Worm (Caenorhabditis elegans) whole organism, L1 larva: ENCODE measurements around the gene glb-30.

ENCODE experiments used
- C16A3.4 ChIP-seq: fragments of 150-350 bp; optimal IDR thresholded peaks from 2 replicates; lab custom pipeline; 2014; ENCODE audit warnings: missing biosample characterization, missing genetic modification characterization
- C34B4.2 ChIP-seq: sonication (generic microtip); optimal IDR thresholded peaks from 2 replicates; lab custom pipeline; 2017; ENCODE audit warnings: mild to moderate bottlenecking, missing genetic modification characterization, missing compliant biosample characterization
- F16B12.6 ChIP-seq: fragments of 150-350 bp; optimal IDR thresholded peaks from 2 replicates; lab custom pipeline; 2014; ENCODE audit warnings: missing biosample characterization, missing genetic modification characterization
- aly-2 ChIP-seq: fragments of 150-350 bp; optimal IDR thresholded peaks from 2 replicates; lab custom pipeline; 2014; ENCODE audit warnings: missing biosample characterization, missing genetic modification characterization
- ama-1 ChIP-seq: fragments of 150-350 bp; optimal IDR thresholded peaks from 2 replicates; lab custom pipeline; 2014
- ceh-63 ChIP-seq: fragments of 200-800 bp; sonication (Bioruptor generic); optimal IDR thresholded peaks from 2 replicates; lab custom pipeline; 2018; ENCODE audit warnings: mild to moderate bottlenecking, missing genetic modification characterization, missing compliant biosample characterization
- ceh-8 ChIP-seq: fragments of 200-800 bp; sonication (Bioruptor generic); optimal IDR thresholded peaks from 2 replicates; lab custom pipeline; 2018; ENCODE audit warnings: mild to moderate bottlenecking, missing genetic modification characterization, moderate library complexity, missing compliant biosample characterization
- ceh-82 ChIP-seq, 3 experiments: fragments of 150-350 bp in 1 of 3; sonication (generic microtip) in 2 of 3; optimal IDR thresholded peaks; 2 replicates each; lab custom pipeline; 2014 to 2017; ENCODE audit warnings: missing biosample characterization in 3 of 3, missing genetic modification characterization in 3 of 3
- ceh-88 ChIP-seq: fragments of 200-800 bp; sonication (Bioruptor generic); IDR thresholded peaks from 2 replicates; pipeline ENCODE4 v1.3.6; 2022; ENCODE audit warnings: missing genetic modification characterization, missing compliant biosample characterization
- dsc-1 ChIP-seq: sonication (generic microtip); optimal IDR thresholded peaks from 2 replicates; lab custom pipeline; 2016; ENCODE audit warnings: mild to moderate bottlenecking, missing genetic modification characterization, missing compliant biosample characterization
- efl-1 ChIP-seq, 4 experiments: fragments of 150-350 bp; optimal IDR thresholded peaks in 3 of 4; peaks in 1 of 4; 1 replicate in 1 of 4; 2 replicates in 3 of 4; lab custom pipeline; 2014; ENCODE audit warnings: missing biosample characterization in 2 of 4, missing genetic modification characterization in 2 of 4, missing genetic modification reagents in 2 of 4
- efl-3 ChIP-seq: fragments of 200-800 bp; sonication (Bioruptor generic); optimal IDR thresholded peaks from 2 replicates; lab custom pipeline; 2018; ENCODE audit warnings: mild to moderate bottlenecking, missing genetic modification characterization, missing compliant biosample characterization
- egl-13 ChIP-seq: sonication (generic microtip); optimal IDR thresholded peaks from 2 replicates; lab custom pipeline; 2016; ENCODE audit warnings: missing genotype, missing genetic modification reagents, missing genetic modification characterization, missing compliant biosample characterization
- egl-27 ChIP-seq, 2 experiments: fragments of 150-350 bp in 1 of 2; sonication (generic microtip); optimal IDR thresholded peaks; 3 replicates each; lab custom pipeline; 2017 to 2018; ENCODE audit warnings: missing biosample characterization in 2 of 2, missing genetic modification characterization in 2 of 2, missing genetic modification reagents in 2 of 2
- elt-2 ChIP-seq: sonication (generic microtip); optimal IDR thresholded peaks from 2 replicates; lab custom pipeline; 2016; ENCODE audit warnings: missing genetic modification characterization, mild to moderate bottlenecking, inconsistent platforms, missing compliant biosample characterization, missing genetic modification reagents
- elt-3 ChIP-seq, 6 experiments: fragments of 150-350 bp in 1 of 6; sonication (generic microtip); optimal IDR thresholded peaks; 2 replicates each; lab custom pipeline; 2017 to 2018; ENCODE audit warnings: missing biosample characterization in 6 of 6, missing genetic modification characterization in 6 of 6, inconsistent platforms in 1 of 6
- ets-5 ChIP-seq: fragments of 200-800 bp; sonication (Bioruptor generic); IDR thresholded peaks from 2 replicates; pipeline ENCODE4 v1.3.6; 2022; ENCODE audit warnings: missing genetic modification characterization, missing compliant biosample characterization
- fkh-10 ChIP-seq: sonication (generic microtip); optimal IDR thresholded peaks from 2 replicates; lab custom pipeline; 2017; ENCODE audit warnings: missing biosample characterization, missing genetic modification reagents, missing genetic modification characterization
- fkh-4 ChIP-seq: sonication (generic microtip); optimal IDR thresholded peaks from 2 replicates; lab custom pipeline; 2016; ENCODE audit warnings: missing compliant biosample characterization, missing genetic modification characterization, borderline replicate concordance
- fkh-8 ChIP-seq: sonication (generic microtip); optimal IDR thresholded peaks from 2 replicates; lab custom pipeline; 2016; ENCODE audit warnings: mild to moderate bottlenecking, missing genetic modification characterization, missing compliant biosample characterization
- grh-1 ChIP-seq: fragments of 200-800 bp; sonication (Bioruptor generic); IDR thresholded peaks from 2 replicates; pipeline ENCODE4 v1.3.6; 2022; ENCODE audit warnings: missing genetic modification reagents, missing genetic modification characterization, missing compliant biosample characterization
- hlh-4 ChIP-seq: sonication (generic microtip); optimal IDR thresholded peaks from 2 replicates; lab custom pipeline; 2016; ENCODE audit warnings: mild to moderate bottlenecking, missing genetic modification characterization, missing compliant biosample characterization
- hpl-2 ChIP-seq: fragments of 150-350 bp; optimal IDR thresholded peaks from 2 replicates; lab custom pipeline; 2014; ENCODE audit warnings: missing biosample characterization, missing genetic modification reagents, missing genetic modification characterization
- irx-1 ChIP-seq: sonication (generic microtip); optimal IDR thresholded peaks from 2 replicates; lab custom pipeline; 2016; ENCODE audit warnings: missing genetic modification characterization, missing compliant biosample characterization
- jun-1 ChIP-seq: fragments of 150-350 bp; optimal IDR thresholded peaks from 2 replicates; lab custom pipeline; 2014; ENCODE audit warnings: missing biosample characterization, missing genetic modification reagents, missing genetic modification characterization
- lin-13 ChIP-seq: fragments of 150-350 bp; optimal IDR thresholded peaks from 2 replicates; lab custom pipeline; 2014; ENCODE audit warnings: missing biosample characterization, missing genetic modification reagents, missing genetic modification characterization
- lin-14 ChIP-seq: fragments of 200-800 bp; sonication (Bioruptor generic); optimal IDR thresholded peaks from 2 replicates; lab custom pipeline; 2018; ENCODE audit warnings: mild to moderate bottlenecking, missing genetic modification characterization, moderate library complexity, missing compliant biosample characterization
- lin-35 ChIP-seq, 2 experiments: fragments of 150-350 bp; optimal IDR thresholded peaks; 2 replicates each; lab custom pipeline; 2014; ENCODE audit warnings: missing biosample characterization in 2 of 2, missing genetic modification characterization in 2 of 2, missing genetic modification reagents in 2 of 2
- lin-39 ChIP-seq: fragments of 150-350 bp; optimal IDR thresholded peaks from 2 replicates; lab custom pipeline; 2014; ENCODE audit warnings: missing biosample characterization, missing genetic modification reagents, missing genetic modification characterization
- lsy-2 ChIP-seq, 2 experiments: fragments of 150-350 bp; optimal IDR thresholded peaks; 2 replicates each; lab custom pipeline; 2014; ENCODE audit warnings: missing biosample characterization in 2 of 2, missing genetic modification characterization in 2 of 2
- mdl-1 ChIP-seq, 2 experiments: fragments of 150-350 bp; optimal IDR thresholded peaks; 2 replicates each; lab custom pipeline; 2014 to 2017; ENCODE audit warnings: missing biosample characterization in 2 of 2, missing genetic modification characterization in 2 of 2, inconsistent platforms in 1 of 2
- nhr-11 ChIP-seq: fragments of 150-350 bp; optimal IDR thresholded peaks from 2 replicates; lab custom pipeline; 2014; ENCODE audit warnings: missing biosample characterization, missing genetic modification characterization
- nhr-19 ChIP-seq: fragments of 200-800 bp; sonication (Bioruptor generic); conservative IDR thresholded peaks from 2 replicates; pipeline ENCODE4 v1.3.6; 2022; ENCODE audit warnings: missing genetic modification characterization, missing compliant biosample characterization
- nhr-20 ChIP-seq: sonication (generic microtip); optimal IDR thresholded peaks from 2 replicates; lab custom pipeline; 2016; ENCODE audit warnings: mild to moderate bottlenecking, missing genetic modification characterization, missing compliant biosample characterization
- nhr-47 ChIP-seq: sonication (generic microtip); optimal IDR thresholded peaks from 2 replicates; lab custom pipeline; 2016; ENCODE audit warnings: mild to moderate bottlenecking, missing genetic modification characterization, moderate library complexity, missing compliant biosample characterization
- nhr-71 ChIP-seq: sonication (generic microtip); optimal IDR thresholded peaks from 2 replicates; lab custom pipeline; 2016; ENCODE audit warnings: mild to moderate bottlenecking, missing genetic modification characterization, moderate library complexity, missing compliant biosample characterization
- nhr-85 ChIP-seq: sonication (generic microtip); peaks from one replicate; lab custom pipeline; 2016; ENCODE audit warnings: missing genetic modification characterization, inconsistent platforms, missing compliant biosample characterization
- nhr-90 ChIP-seq: sonication (generic microtip); optimal IDR thresholded peaks from 2 replicates; lab custom pipeline; 2016; ENCODE audit warnings: mild to moderate bottlenecking, missing genetic modification characterization, missing compliant biosample characterization; ENCODE audit not compliant: poor library complexity
- pag-3 ChIP-seq: sonication (generic microtip); optimal IDR thresholded peaks from 2 replicates; lab custom pipeline; 2017; ENCODE audit warnings: missing genetic modification characterization, mild to moderate bottlenecking, missing compliant biosample characterization, antibody characterized with exemption, borderline replicate concordance; ENCODE audit not compliant: insufficient read depth
- rnt-1 ChIP-seq: sonication (generic microtip); optimal IDR thresholded peaks from 2 replicates; lab custom pipeline; 2016; ENCODE audit warnings: mild to moderate bottlenecking, missing genetic modification characterization, moderate library complexity, missing compliant biosample characterization
- skn-1 ChIP-seq: fragments of 150-350 bp; optimal IDR thresholded peaks from 2 replicates; lab custom pipeline; 2014; ENCODE audit warnings: missing biosample characterization, missing genetic modification characterization
- snpc-4 ChIP-seq: fragments of 150-350 bp; optimal IDR thresholded peaks from 2 replicates; lab custom pipeline; 2014; ENCODE audit warnings: missing biosample characterization, missing genetic modification characterization
- snu-23 ChIP-seq: sonication (generic microtip); optimal IDR thresholded peaks from 2 replicates; lab custom pipeline; 2016; ENCODE audit warnings: missing genetic modification characterization, missing compliant biosample characterization
- swsn-7 ChIP-seq: sonication (generic microtip); optimal IDR thresholded peaks from 2 replicates; lab custom pipeline; 2016; ENCODE audit warnings: missing genetic modification characterization, missing compliant biosample characterization
- unc-130 ChIP-seq: fragments of 150-350 bp; optimal IDR thresholded peaks from 2 replicates; lab custom pipeline; 2017; ENCODE audit warnings: missing biosample characterization, missing genetic modification characterization, inconsistent platforms
- vab-15 ChIP-seq: sonication (generic microtip); optimal IDR thresholded peaks from 2 replicates; lab custom pipeline; 2017; ENCODE audit warnings: missing genotype, mild to moderate bottlenecking, missing genetic modification characterization, missing compliant biosample characterization
- zag-1 ChIP-seq: fragments of 150-350 bp; optimal IDR thresholded peaks from 2 replicates; lab custom pipeline; 2014; ENCODE audit warnings: missing biosample characterization, missing genetic modification characterization
- ztf-4 ChIP-seq: fragments of 150-350 bp; optimal IDR thresholded peaks from 2 replicates; lab custom pipeline; 2014; ENCODE audit warnings: missing biosample characterization, missing genetic modification characterization

glb-30 gene

ce11 chrIII:1682262-1682661 is 13.8 kb upstream of the glb-30 start (continued):
- TF ChIP-seq rnt-1 (tag; lab: Kevin White, UChicago) (peak; percentile 80), lin-35 (GFP tag; optimal IDR thresholded peaks at IDR 0.05; lab: Kevin White, UChicago) (peak in 1 of 2 experiments; percentile 44), nhr-90 (peak; percentile 54), efl-1 (optimal IDR thresholded peaks at IDR 0.05; lab: Kevin White, UChicago) (peak; percentile 25 to 46), efl-1 (GFP tag; optimal IDR thresholded peaks at IDR 0.05 in 1 of 2; lab: Kevin White, UChicago) (peak in 1 of 2 experiments; percentile 78), nhr-20 (peak; percentile 72), egl-13 (tag; lab: Kevin White, UChicago) (no peak), elt-3 (tag; optimal IDR thresholded peaks at IDR 0.05; lab: Kevin White, UChicago) (peak in 2 of 6 experiments; percentile 63 to 79), elt-2 (tag; lab: Kevin White, UChicago) (peak; percentile 61), nhr-71 (tag; lab: Kevin White, UChicago) (peak; percentile 85), swsn-7 (peak; percentile 28), C34B4.2 (tag; lab: Kevin White, UChicago) (no peak), ceh-8 (GFP tag; lab: Kevin White, UChicago) (no peak)

- TF ChIP-seq vab-15 (tag; lab: Kevin White, UChicago) = peak; percentile 56
- no peak for TF ChIP-seq pag-3 (tag; lab: Kevin White, UChicago)
- peak; percentile 10 for TF ChIP-seq aly-2 (tag; lab: Kevin White, UChicago)
- TF ChIP-seq nhr-11 = no peak
- TF ChIP-seq elt-3 (tag; optimal IDR thresholded peaks at IDR 0.05; lab: Kevin White, UChicago) = peak in 4 of 6 experiments; percentile 59 to 98 (median 88)
- peak; percentile 74 to 80 for TF ChIP-seq lsy-2 (tag; optimal IDR thresholded peaks at IDR 0.05; lab: Kevin White, UChicago)
- TF ChIP-seq nhr-90 = peak; percentile 94
- TF ChIP-seq ceh-63 (GFP tag; lab: Kevin White, UChicago) = no peak
- peak; percentile 40 for TF ChIP-seq C16A3.4 (tag; lab: Kevin White, UChicago)
- TF ChIP-seq efl-1 (optimal IDR thresholded peaks at IDR 0.05; lab: Kevin White, UChicago) = peak; percentile 79 to 80
- TF ChIP-seq efl-1 (GFP tag; optimal IDR thresholded peaks at IDR 0.05 in 1 of 2; lab: Kevin White, UChicago) = peak; percentile 30 to 95
- TF ChIP-seq rnt-1 (tag; lab: Kevin White, UChicago) = peak; percentile 90
- TF ChIP-seq fkh-10 (GFP tag; lab: Kevin White, UChicago) = no peak
- no peak for TF ChIP-seq hlh-4
- TF ChIP-seq lin-14 = peak; percentile 92
- peak; percentile 99 for TF ChIP-seq nhr-85
- no peak for TF ChIP-seq snpc-4 (tag; lab: Kevin White, UChicago)
- no peak for TF ChIP-seq zag-1 (tag; lab: Kevin White, UChicago)
- peak; percentile 52 for TF ChIP-seq irx-1 (tag; lab: Kevin White, UChicago)
- TF ChIP-seq skn-1 (tag; lab: Kevin White, UChicago) = peak; percentile 20
- TF ChIP-seq snu-23 (GFP tag; lab: Kevin White, UChicago) = peak; percentile 85
- peak; percentile 75 for TF ChIP-seq ztf-4 (tag; lab: Kevin White, UChicago)
- no peak for TF ChIP-seq fkh-4
- TF ChIP-seq nhr-20 = peak; percentile 90
- peak; percentile 43 for TF ChIP-seq fkh-8 (tag; lab: Kevin White, UChicago)
- peak; percentile 95 for TF ChIP-seq unc-130
- no peak for TF ChIP-seq ceh-88 (GFP tag; lab: Robert Waterston, UW)
- TF ChIP-seq nhr-71 (tag; lab: Kevin White, UChicago) = peak; percentile 92
- TF ChIP-seq lin-13 = peak; percentile 75
- peak; percentile 78 for TF ChIP-seq nhr-47 (tag; lab: Kevin White, UChicago)
- TF ChIP-seq F16B12.6 = no peak
- TF ChIP-seq grh-1 (GFP tag; lab: Robert Waterston, UW) = peak; percentile 98
- no peak for TF ChIP-seq ets-5 (GFP tag; lab: Robert Waterston, UW)
- peak; percentile 74 for TF ChIP-seq jun-1
- TF ChIP-seq elt-2 (tag; lab: Kevin White, UChicago) = peak; percentile 90
- TF ChIP-seq egl-27 (tag; optimal IDR thresholded peaks at IDR 0.05; lab: Kevin White, UChicago) = peak in 1 of 2 experiments; percentile 11
- peak; percentile 23 to 86 for TF ChIP-seq lin-35 (GFP tag; optimal IDR thresholded peaks at IDR 0.05; lab: Kevin White, UChicago)
- TF ChIP-seq lin-39 (tag; lab: Kevin White, UChicago) = peak; percentile 76
- peak; percentile 11 to 51 (median 14) for TF ChIP-seq ceh-82 (tag; optimal IDR thresholded peaks at IDR 0.05; lab: Kevin White, UChicago)
- TF ChIP-seq hpl-2 = peak; percentile 22
- TF ChIP-seq mdl-1 (tag; optimal IDR thresholded peaks at IDR 0.05; lab: Kevin White, UChicago) = peak in 1 of 2 experiments; percentile 89
- TF ChIP-seq nhr-19 (GFP tag; lab: Robert Waterston, UW) = peak; percentile 83
- TF ChIP-seq egl-13 (tag; lab: Kevin White, UChicago) = peak; percentile 53
- peak; percentile 48 for TF ChIP-seq dsc-1 (tag; lab: Kevin White, UChicago)
- TF ChIP-seq ama-1 (lab: Kevin White, UChicago) = no peak
- peak; percentile 5 for TF ChIP-seq efl-3 (GFP tag; lab: Kevin White, UChicago)
Measured at ce11 chrIII:1680996-1681395, 12.6 kb upstream of the glb-30 start.
